Worm (Caenorhabditis elegans) whole organism, L4/young adult: ENCODE measurements around the gene B0244.10.
A peak's percentile ranks its signal among the peaks of the same experiment; 100 is the strongest.

Source experiments
- W03F9.2 ChIP-seq: fragments of 150-350 bp; optimal IDR thresholded peaks from 2 replicates; lab custom pipeline; 2014; ENCODE audit warnings: missing biosample characterization, missing genetic modification characterization
- dao-5 ChIP-seq: sonication (generic microtip); optimal IDR thresholded peaks from 2 replicates; lab custom pipeline; 2016; ENCODE audit warnings: missing genotype, missing genetic modification characterization, moderate library complexity, missing compliant biosample characterization
- him-1 ChIP-seq: sonication (generic microtip); optimal IDR thresholded peaks from 2 replicates; lab custom pipeline; 2016; ENCODE audit warnings: missing genotype, missing genetic modification reagents, missing genetic modification characterization, missing compliant biosample characterization

ce11 chrIII:5785273-5785929 is 50.4 kb downstream of the B0244.10 start, which contains the start of gene Y37B11A.3:
- peak; percentile 15 for TF ChIP-seq him-1 (tag; lab: Kevin White, UChicago)
- peak; percentile 3 for TF ChIP-seq W03F9.2 (tag; lab: Kevin White, UChicago)
- TF ChIP-seq dao-5 (tag; lab: Kevin White, UChicago): no peak
